Fruit fly (Drosophila melanogaster) whole organism, pupa: ENCODE measurements around the gene Lsp2.

Source experiments
- CG10348 ChIP-seq: fragments of 200-800 bp; sonication (Bioruptor generic); IDR thresholded peaks from 2 replicates; pipeline ENCODE4 v1.3.6; 2022; ENCODE audit warnings: missing biosample characterization, missing genetic modification characterization
- CG12605 ChIP-seq: fragments of 200-800 bp; sonication (Bioruptor generic); IDR thresholded peaks from 2 replicates; pipeline ENCODE4 v1.3.6; 2022; ENCODE audit warnings: missing biosample characterization, missing genetic modification characterization
- CG13204 ChIP-seq: fragments of 200-800 bp; sonication (Bioruptor generic); optimal IDR thresholded peaks from 2 replicates; lab custom pipeline; 2018; ENCODE audit warnings: missing biosample characterization, mild to moderate bottlenecking, missing genetic modification characterization, moderate library complexity
- CG14655 ChIP-seq: fragments of 200-800 bp; sonication (Bioruptor generic); optimal IDR thresholded peaks from 3 replicates; lab custom pipeline; 2017; ENCODE audit warnings: mild to moderate bottlenecking, missing biosample characterization, missing genetic modification reagents, missing genetic modification characterization
- CG15710 ChIP-seq: fragments of 200-800 bp; sonication (Bioruptor generic); optimal IDR thresholded peaks from 2 replicates; lab custom pipeline; 2018; ENCODE audit warnings: missing biosample characterization, mild to moderate bottlenecking, missing genetic modification characterization, moderate library complexity
- CG17806 ChIP-seq: fragments of 200-800 bp; sonication (Bioruptor generic); optimal IDR thresholded peaks from 2 replicates; lab custom pipeline; 2018; ENCODE audit warnings: missing biosample characterization, mild to moderate bottlenecking, missing genetic modification characterization, moderate library complexity
- CG32121 ChIP-seq: fragments of 200-800 bp; sonication (Bioruptor generic); IDR thresholded peaks from 2 replicates; pipeline ENCODE4 v1.3.6; 2022; ENCODE audit warnings: missing biosample characterization, missing genetic modification characterization
- CG34367 ChIP-seq: fragments of 200-800 bp; sonication (Bioruptor generic); optimal IDR thresholded peaks from 2 replicates; lab custom pipeline; 2018; ENCODE audit warnings: missing biosample characterization, mild to moderate bottlenecking, missing genetic modification characterization
- CG4496 ChIP-seq: fragments of 200-800 bp; sonication (Bioruptor generic); IDR thresholded peaks from 3 replicates; pipeline ENCODE4 v1.3.6; 2022; ENCODE audit warnings: missing biosample characterization, missing genetic modification characterization
- CG8159 ChIP-seq: fragments of 200-800 bp; sonication (Bioruptor generic); optimal IDR thresholded peaks from 3 replicates; lab custom pipeline; 2018; ENCODE audit warnings: missing biosample characterization, mild to moderate bottlenecking, missing genetic modification characterization, moderate library complexity
- CG8301 ChIP-seq: fragments of 200-800 bp; sonication (Bioruptor generic); optimal IDR thresholded peaks from 2 replicates; lab custom pipeline; 2018; ENCODE audit warnings: missing biosample characterization, mild to moderate bottlenecking, missing genetic modification characterization
- CG9948 ChIP-seq: fragments of 200-800 bp; sonication (Bioruptor generic); optimal IDR thresholded peaks from 2 replicates; lab custom pipeline; 2018; ENCODE audit warnings: missing biosample characterization, mild to moderate bottlenecking, missing genetic modification characterization, moderate library complexity
- D1 ChIP-seq: fragments of 200-800 bp; sonication (Bioruptor generic); optimal IDR thresholded peaks from 2 replicates; lab custom pipeline; 2018; ENCODE audit warnings: missing biosample characterization, mild to moderate bottlenecking, missing genetic modification characterization, moderate library complexity
- EcR ChIP-seq: fragments of 200-800 bp; sonication (Bioruptor generic); optimal IDR thresholded peaks from 3 replicates; lab custom pipeline; 2019; ENCODE audit warnings: missing biosample characterization, missing genetic modification characterization, mild to moderate bottlenecking, moderate library complexity, missing genetic modification reagents
- Ets98B ChIP-seq: fragments of 200-800 bp; sonication (Bioruptor generic); IDR thresholded peaks from 2 replicates; pipeline ENCODE4 v1.3.6; 2022; ENCODE audit warnings: missing biosample characterization, missing genetic modification characterization
- Pif1A ChIP-seq: fragments of 200-800 bp; sonication (Bioruptor generic); optimal IDR thresholded peaks from 3 replicates; lab custom pipeline; 2016; ENCODE audit warnings: missing biosample characterization, missing genetic modification characterization
- Pif1B ChIP-seq: fragments of 200-800 bp; sonication (Bioruptor generic); optimal IDR thresholded peaks from 3 replicates; lab custom pipeline; 2016; ENCODE audit warnings: missing biosample characterization, missing genetic modification characterization
- Snoo ChIP-seq: fragments of 200-800 bp; sonication (Bioruptor generic); optimal IDR thresholded peaks from 3 replicates; lab custom pipeline; 2017; ENCODE audit warnings: missing biosample characterization, mild to moderate bottlenecking, missing genetic modification characterization, inconsistent platforms
- fd96Ca ChIP-seq: fragments of 200-800 bp; sonication (Bioruptor generic); IDR thresholded peaks from 3 replicates; pipeline ENCODE4 v1.3.6; 2022; ENCODE audit warnings: missing biosample characterization, missing genetic modification characterization
- gl ChIP-seq: fragments of 200-800 bp; sonication (Bioruptor generic); optimal IDR thresholded peaks from 2 replicates; lab custom pipeline; 2018; ENCODE audit warnings: missing biosample characterization, mild to moderate bottlenecking, missing genetic modification characterization
- rn ChIP-seq: fragments of 200-800 bp; sonication (Bioruptor generic); IDR thresholded peaks from 2 replicates; pipeline ENCODE4 v1.3.6; 2022; ENCODE audit warnings: missing biosample characterization, missing genetic modification characterization

Gene Lsp2

DNA sequence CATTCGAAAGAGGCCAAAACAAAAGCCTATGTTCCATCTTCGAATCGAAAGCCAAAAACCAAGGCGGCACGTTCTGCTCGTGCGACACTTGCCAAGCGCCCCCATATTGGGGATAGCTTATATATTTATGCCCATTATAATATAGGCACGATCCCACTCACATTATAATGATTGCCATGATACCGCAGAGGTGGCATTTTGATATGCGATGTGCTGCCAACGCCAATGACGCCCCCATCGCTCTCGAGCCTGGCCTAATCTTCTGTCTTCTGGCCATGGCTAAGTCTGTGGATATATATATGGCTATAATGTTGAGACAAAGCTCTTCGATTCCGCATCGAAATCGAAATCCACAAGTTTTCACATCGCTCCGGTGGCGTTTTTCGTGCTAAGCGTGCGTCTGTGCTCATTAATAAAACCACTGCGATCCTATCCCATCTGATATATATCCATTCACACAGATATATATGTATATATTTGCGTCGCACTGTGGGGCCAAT lies 36.3 kb upstream of the Lsp2 start:
- TF ChIP-seq CG14655 (no peak), CG12605 (GFP tag; lab: Robert Waterston, UW) (no peak), CG17806 (tag; lab: Kevin White, UChicago) (no peak), CG13204 (GFP tag; lab: Kevin White, UChicago) (no peak), fd96Ca (GFP tag; lab: Robert Waterston, UW) (no peak), Snoo (tag; lab: Kevin White, UChicago) (no peak), Pif1B (no peak), rn (GFP tag; lab: Robert Waterston, UW) (no peak), CG15710 (no peak), CG8301 (tag; lab: Kevin White, UChicago) (no peak), EcR (GFP tag; lab: Kevin White, UChicago) (peak; percentile 13), CG9948 (tag; lab: Kevin White, UChicago) (no peak), CG4496 (GFP tag; lab: Robert Waterston, UW) (0 out of 3 replicates have a peak, but pooled peaks have one; percentile 23), CG32121 (no peak), CG8159 (no peak)
- TF ChIP-seq, all 21 proteins: peak for 2

DNA sequence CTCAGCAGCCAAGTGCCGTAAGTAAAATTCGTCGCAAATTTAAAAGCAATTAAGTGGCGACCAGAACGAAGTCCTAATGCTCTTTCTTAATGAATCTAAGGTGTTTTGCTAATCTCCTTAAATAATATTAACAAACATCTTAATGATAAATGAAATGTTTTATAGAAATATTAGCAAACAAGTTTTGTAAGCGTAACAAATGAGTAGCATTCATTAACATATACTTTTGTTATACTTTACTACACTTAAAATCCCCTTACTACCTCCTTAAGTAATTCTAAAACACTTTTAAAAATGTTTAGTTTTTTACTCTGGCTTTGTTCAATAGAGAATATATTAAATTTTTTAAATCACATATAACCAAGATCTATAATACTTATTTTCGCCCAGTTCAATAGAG lies 33.2 kb upstream of the Lsp2 start:
- TF ChIP-seq D1 (tag; lab: Kevin White, UChicago) (no peak), CG14655 (no peak), CG8301 (tag; lab: Kevin White, UChicago) (no peak), CG10348 (GFP tag; lab: Robert Waterston, UW) (no peak), EcR (GFP tag; lab: Kevin White, UChicago) (no peak), Ets98B (no peak), CG15710 (no peak), CG12605 (GFP tag; lab: Robert Waterston, UW) (no peak), CG13204 (GFP tag; lab: Kevin White, UChicago) (no peak), CG4496 (GFP tag; lab: Robert Waterston, UW) (no peak), Snoo (tag; lab: Kevin White, UChicago) (no peak), rn (GFP tag; lab: Robert Waterston, UW) (no peak), Pif1A (no peak), CG9948 (tag; lab: Kevin White, UChicago) (no peak), CG17806 (tag; lab: Kevin White, UChicago) (no peak)

DNA sequence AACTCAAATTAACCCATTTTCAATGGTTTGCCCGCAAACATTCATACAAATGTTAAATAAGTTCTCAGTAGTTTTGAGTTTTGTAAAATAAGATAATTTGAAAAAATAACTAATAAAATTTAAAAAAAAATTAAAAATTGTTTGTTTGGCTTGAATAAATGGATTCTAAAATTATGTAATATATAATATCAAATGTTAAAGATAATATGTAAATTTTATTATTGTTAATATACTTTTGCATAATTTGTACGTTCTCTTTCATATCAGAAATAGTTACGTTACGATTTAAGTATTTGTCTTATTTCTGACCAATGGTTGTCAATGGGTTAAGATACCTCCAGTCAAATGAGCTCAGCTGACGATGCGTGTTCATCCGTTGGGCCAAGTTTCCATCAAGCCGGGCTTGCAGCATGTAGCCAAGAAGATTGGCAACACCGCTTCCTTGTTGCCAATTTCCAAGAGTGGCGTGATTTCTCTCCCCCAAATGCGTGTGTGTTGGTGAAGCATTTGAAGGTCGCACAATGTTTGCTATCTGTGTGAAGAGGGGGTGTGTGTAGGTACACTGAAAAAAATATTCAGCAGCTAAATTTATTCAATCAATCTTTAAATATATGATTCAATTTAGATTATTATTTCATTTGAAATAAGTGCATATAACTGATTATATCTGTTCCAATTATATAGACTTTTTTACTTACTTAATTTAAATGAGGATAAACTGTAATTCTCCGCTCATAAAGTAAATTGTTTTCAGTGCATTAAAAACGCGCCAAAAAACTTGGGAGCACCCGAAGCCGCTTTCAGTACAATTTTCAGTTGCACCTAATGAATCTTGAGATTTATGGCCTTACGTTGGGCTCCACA lies 32.2 kb upstream of the Lsp2 start:
- TF ChIP-seq CG17806 (tag; lab: Kevin White, UChicago) (peak; percentile 46), EcR (GFP tag; lab: Kevin White, UChicago) (no peak), CG34367 (no peak), CG4496 (GFP tag; lab: Robert Waterston, UW) (peak; percentile 51; the same call in 2 of the 3 replicates), CG32121 (no peak), gl (tag; lab: Kevin White, UChicago) (no peak), CG15710 (peak; percentile 66), CG12605 (GFP tag; lab: Robert Waterston, UW) (0 out of 2 replicates have a peak, but pooled peaks have one; percentile 36), CG13204 (GFP tag; lab: Kevin White, UChicago) (no peak), CG14655 (peak; percentile 74), rn (GFP tag; lab: Robert Waterston, UW) (no peak), Pif1B (peak; percentile 24), CG10348 (GFP tag; lab: Robert Waterston, UW) (no peak), CG8301 (tag; lab: Kevin White, UChicago) (peak; percentile 59), Pif1A (peak; percentile 29), CG8159 (peak; percentile 74), Ets98B (peak; percentile 39; the same call in 1 of the 2 replicates), CG9948 (tag; lab: Kevin White, UChicago) (peak; percentile 50), D1 (tag; lab: Kevin White, UChicago) (no peak), Snoo (tag; lab: Kevin White, UChicago) (peak; percentile 15)

DNA sequence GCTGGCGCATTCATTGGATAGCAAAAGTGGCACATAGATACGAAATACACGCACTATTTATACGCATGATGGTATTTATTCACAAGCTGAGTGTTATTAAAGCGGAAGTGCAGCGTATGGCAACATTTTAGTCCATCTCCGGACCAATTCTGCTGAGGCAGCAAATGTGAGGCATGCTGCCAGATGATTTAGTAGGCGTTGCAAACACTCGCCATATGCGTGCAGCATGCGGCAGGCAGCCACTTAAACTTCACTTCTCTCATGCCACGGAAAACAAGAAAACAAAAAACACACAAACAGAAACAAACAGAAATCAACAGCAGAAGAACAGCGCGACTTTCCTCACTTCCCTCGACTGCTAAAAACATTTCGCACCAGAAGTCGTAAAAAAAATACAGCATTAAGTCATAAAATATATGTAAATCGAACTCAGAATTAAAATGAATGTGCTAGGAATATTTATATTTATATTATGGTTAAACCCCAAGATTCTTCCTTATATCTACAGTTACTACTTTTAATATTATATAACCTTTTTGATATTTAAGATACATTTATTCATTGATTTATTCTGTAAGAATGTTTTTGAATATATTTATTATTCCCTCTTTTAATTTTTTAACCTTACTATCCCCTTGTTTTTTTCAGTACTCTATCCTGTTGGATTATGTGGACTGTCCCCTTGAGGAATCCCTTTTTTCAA lies 29.7 kb upstream of the Lsp2 start:
- TF ChIP-seq CG9948 (tag; lab: Kevin White, UChicago) (peak; percentile 71), CG4496 (GFP tag; lab: Robert Waterston, UW) (peak; percentile 26; the same call in 2 of the 3 replicates), Pif1A (peak; percentile 8), CG34367 (peak; percentile 37), Ets98B (no peak), gl (tag; lab: Kevin White, UChicago) (peak; percentile 16), Pif1B (no peak), fd96Ca (GFP tag; lab: Robert Waterston, UW) (0 out of 3 replicates have a peak, but pooled peaks have one; percentile 6), CG14655 (peak; percentile 43), EcR (GFP tag; lab: Kevin White, UChicago) (no peak), CG15710 (peak; percentile 81), CG32121 (no peak), CG8159 (peak; percentile 87), CG10348 (GFP tag; lab: Robert Waterston, UW) (no peak), CG17806 (tag; lab: Kevin White, UChicago) (peak; percentile 59), CG8301 (tag; lab: Kevin White, UChicago) (no peak), rn (GFP tag; lab: Robert Waterston, UW) (no peak), D1 (tag; lab: Kevin White, UChicago) (peak; percentile 64), Snoo (tag; lab: Kevin White, UChicago) (peak; percentile 31), CG12605 (GFP tag; lab: Robert Waterston, UW) (no peak), CG13204 (GFP tag; lab: Kevin White, UChicago) (peak; percentile 27)
